Fruit fly (Drosophila melanogaster) whole organism: Measurements from ENCODE around the gene CG32695.

Experiments
- Dll ChIP-seq: fragments of >200 bp; optimal IDR thresholded peaks from 2 replicates; lab custom pipeline; 2017
- EcR ChIP-seq, 2 experiments: fragments of >200 bp; optimal IDR thresholded peaks; 2 replicates each; lab custom pipeline; 2017; ENCODE audit warnings: missing biosample characterization in 2 of 2, missing genetic modification characterization in 2 of 2, missing genetic modification reagents in 2 of 2
- usp ChIP-seq: fragments of >200 bp; optimal IDR thresholded peaks from 2 replicates; lab custom pipeline; 2017; ENCODE audit warnings: missing biosample characterization, missing genetic modification characterization, mixed read lengths

dm6 chrX:9875948-9876853 lies 2.3 kb upstream of the CG32695 start, which contains the start of gene CG15247:
- TF ChIP-seq Dll (no peak), usp (GFP tag; lab: Kevin White, UChicago) (no peak), EcR (GFP tag; optimal IDR thresholded peaks at IDR 0.05; lab: Kevin White, UChicago) (no peak)
